Fruit fly (Drosophila melanogaster) whole organism, pupa: ENCODE results near the gene Stt3B.

Source experiments
- CG10348 ChIP-seq: fragments of 200-800 bp; sonication (Bioruptor generic); IDR thresholded peaks from 2 replicates; pipeline ENCODE4 v1.3.6; 2022; ENCODE audit warnings: missing biosample characterization, missing genetic modification characterization
- CG12605 ChIP-seq: fragments of 200-800 bp; sonication (Bioruptor generic); IDR thresholded peaks from 2 replicates; pipeline ENCODE4 v1.3.6; 2022; ENCODE audit warnings: missing biosample characterization, missing genetic modification characterization
- CG13204 ChIP-seq: fragments of 200-800 bp; sonication (Bioruptor generic); optimal IDR thresholded peaks from 2 replicates; lab custom pipeline; 2018; ENCODE audit warnings: missing biosample characterization, mild to moderate bottlenecking, missing genetic modification characterization, moderate library complexity
- CG14655 ChIP-seq: fragments of 200-800 bp; sonication (Bioruptor generic); optimal IDR thresholded peaks from 3 replicates; lab custom pipeline; 2017; ENCODE audit warnings: mild to moderate bottlenecking, missing biosample characterization, missing genetic modification reagents, missing genetic modification characterization
- CG15710 ChIP-seq: fragments of 200-800 bp; sonication (Bioruptor generic); optimal IDR thresholded peaks from 2 replicates; lab custom pipeline; 2018; ENCODE audit warnings: missing biosample characterization, mild to moderate bottlenecking, missing genetic modification characterization, moderate library complexity
- CG17806 ChIP-seq: fragments of 200-800 bp; sonication (Bioruptor generic); optimal IDR thresholded peaks from 2 replicates; lab custom pipeline; 2018; ENCODE audit warnings: missing biosample characterization, mild to moderate bottlenecking, missing genetic modification characterization, moderate library complexity
- CG32121 ChIP-seq: fragments of 200-800 bp; sonication (Bioruptor generic); IDR thresholded peaks from 2 replicates; pipeline ENCODE4 v1.3.6; 2022; ENCODE audit warnings: missing biosample characterization, missing genetic modification characterization
- CG34367 ChIP-seq: fragments of 200-800 bp; sonication (Bioruptor generic); optimal IDR thresholded peaks from 2 replicates; lab custom pipeline; 2018; ENCODE audit warnings: missing biosample characterization, mild to moderate bottlenecking, missing genetic modification characterization
- CG4496 ChIP-seq: fragments of 200-800 bp; sonication (Bioruptor generic); IDR thresholded peaks from 3 replicates; pipeline ENCODE4 v1.3.6; 2022; ENCODE audit warnings: missing biosample characterization, missing genetic modification characterization
- CG8159 ChIP-seq: fragments of 200-800 bp; sonication (Bioruptor generic); optimal IDR thresholded peaks from 3 replicates; lab custom pipeline; 2018; ENCODE audit warnings: missing biosample characterization, mild to moderate bottlenecking, missing genetic modification characterization, moderate library complexity
- CG8301 ChIP-seq: fragments of 200-800 bp; sonication (Bioruptor generic); optimal IDR thresholded peaks from 2 replicates; lab custom pipeline; 2018; ENCODE audit warnings: missing biosample characterization, mild to moderate bottlenecking, missing genetic modification characterization
- CG9948 ChIP-seq: fragments of 200-800 bp; sonication (Bioruptor generic); optimal IDR thresholded peaks from 2 replicates; lab custom pipeline; 2018; ENCODE audit warnings: missing biosample characterization, mild to moderate bottlenecking, missing genetic modification characterization, moderate library complexity
- D1 ChIP-seq: fragments of 200-800 bp; sonication (Bioruptor generic); optimal IDR thresholded peaks from 2 replicates; lab custom pipeline; 2018; ENCODE audit warnings: missing biosample characterization, mild to moderate bottlenecking, missing genetic modification characterization, moderate library complexity
- EcR ChIP-seq: fragments of 200-800 bp; sonication (Bioruptor generic); optimal IDR thresholded peaks from 3 replicates; lab custom pipeline; 2019; ENCODE audit warnings: missing biosample characterization, missing genetic modification characterization, mild to moderate bottlenecking, moderate library complexity, missing genetic modification reagents
- Ets98B ChIP-seq: fragments of 200-800 bp; sonication (Bioruptor generic); IDR thresholded peaks from 2 replicates; pipeline ENCODE4 v1.3.6; 2022; ENCODE audit warnings: missing biosample characterization, missing genetic modification characterization
- Pif1A ChIP-seq: fragments of 200-800 bp; sonication (Bioruptor generic); optimal IDR thresholded peaks from 3 replicates; lab custom pipeline; 2016; ENCODE audit warnings: missing biosample characterization, missing genetic modification characterization
- Pif1B ChIP-seq: fragments of 200-800 bp; sonication (Bioruptor generic); optimal IDR thresholded peaks from 3 replicates; lab custom pipeline; 2016; ENCODE audit warnings: missing biosample characterization, missing genetic modification characterization
- Snoo ChIP-seq: fragments of 200-800 bp; sonication (Bioruptor generic); optimal IDR thresholded peaks from 3 replicates; lab custom pipeline; 2017; ENCODE audit warnings: missing biosample characterization, mild to moderate bottlenecking, missing genetic modification characterization, inconsistent platforms
- fd96Ca ChIP-seq: fragments of 200-800 bp; sonication (Bioruptor generic); IDR thresholded peaks from 3 replicates; pipeline ENCODE4 v1.3.6; 2022; ENCODE audit warnings: missing biosample characterization, missing genetic modification characterization
- gl ChIP-seq: fragments of 200-800 bp; sonication (Bioruptor generic); optimal IDR thresholded peaks from 2 replicates; lab custom pipeline; 2018; ENCODE audit warnings: missing biosample characterization, mild to moderate bottlenecking, missing genetic modification characterization
- rn ChIP-seq: fragments of 200-800 bp; sonication (Bioruptor generic); IDR thresholded peaks from 2 replicates; pipeline ENCODE4 v1.3.6; 2022; ENCODE audit warnings: missing biosample characterization, missing genetic modification characterization

Gene Stt3B

dm6 chr3R:25027281-25028219 lies 41.9 kb downstream of the Stt3B start:
- TF ChIP-seq CG34367 (tag; lab: Kevin White, UChicago), result no peak
- 0 out of 3 replicates have a peak, but pooled peaks have one; percentile 35 for TF ChIP-seq fd96Ca
- TF ChIP-seq EcR (GFP tag; lab: Kevin White, UChicago), result no peak
- peak; percentile 36 for TF ChIP-seq CG15710 (tag; lab: Kevin White, UChicago)
- 0 out of 2 replicates have a peak, but pooled peaks have one; percentile 28 for TF ChIP-seq CG32121 (GFP tag; lab: Robert Waterston, UW)
- no peak for TF ChIP-seq CG14655 (GFP tag; lab: Kevin White, UChicago)
- no peak for TF ChIP-seq Pif1A (GFP tag; lab: Kevin White, UChicago)
- peak; percentile 18 for TF ChIP-seq CG17806
- TF ChIP-seq CG9948, result peak; percentile 25
- TF ChIP-seq CG8159 (tag; lab: Kevin White, UChicago), result no peak
- TF ChIP-seq Snoo, result peak; percentile 55

- TF ChIP-seq rn (GFP tag; lab: Robert Waterston, UW) (peak; percentile 85), CG15710 (tag; lab: Kevin White, UChicago) (peak; percentile 87), CG9948 (peak; percentile 84), CG32121 (GFP tag; lab: Robert Waterston, UW) (peak; percentile 91), CG8301 (tag; lab: Kevin White, UChicago) (peak; percentile 86), CG17806 (peak; percentile 86), CG14655 (GFP tag; lab: Kevin White, UChicago) (no peak), Pif1B (peak; percentile 89), Snoo (peak; percentile 91), CG34367 (tag; lab: Kevin White, UChicago) (peak; percentile 84), D1 (no peak), Ets98B (peak; percentile 94), CG10348 (0 out of 2 replicates have a peak, but pooled peaks have one; percentile 28), CG13204 (GFP tag; lab: Kevin White, UChicago) (no peak), CG8159 (tag; lab: Kevin White, UChicago) (peak; percentile 88), gl (tag; lab: Kevin White, UChicago) (peak; percentile 76), fd96Ca (peak; percentile 93), Pif1A (GFP tag; lab: Kevin White, UChicago) (no peak), EcR (GFP tag; lab: Kevin White, UChicago) (peak; percentile 18), CG12605 (GFP tag; lab: Robert Waterston, UW) (peak; percentile 69; the same call in 1 of the 2 replicates), CG4496 (GFP tag; lab: Robert Waterston, UW) (peak; percentile 96)
Measured at dm6 chr3R:25024895-25025557, 44.4 kb downstream of the Stt3B start, which contains the start of the genes EMC6 and Hr96. EMC6 (minus strand) TSS chr3R:25025017. Hr96 (plus strand) TSS chr3R:25025235.

- TF ChIP-seq Pif1B (no peak), CG9948 (no peak), CG8159 (tag; lab: Kevin White, UChicago) (no peak), rn (GFP tag; lab: Robert Waterston, UW) (no peak), Snoo (no peak), CG32121 (GFP tag; lab: Robert Waterston, UW) (no peak), D1 (no peak), CG15710 (tag; lab: Kevin White, UChicago) (no peak), CG12605 (GFP tag; lab: Robert Waterston, UW) (no peak), CG17806 (no peak), CG10348 (no peak), CG4496 (GFP tag; lab: Robert Waterston, UW) (no peak), CG13204 (GFP tag; lab: Kevin White, UChicago) (no peak), CG34367 (tag; lab: Kevin White, UChicago) (no peak), CG8301 (tag; lab: Kevin White, UChicago) (no peak)
Measured at dm6 chr3R:25023056-25023455, 46.4 kb downstream of the Stt3B start, which contains the start of gene beta4GalT7. beta4GalT7 (plus strand) TSS chr3R:25023256.
